Worm (Caenorhabditis elegans) whole organism, mixed stage, embryonic: ENCODE results near the gene dmsr-8.

Experiments used
- M03D4.4 ChIP-seq: sonication (generic microtip); optimal IDR thresholded peaks from 2 replicates; lab custom pipeline; 2017; ENCODE audit warnings: mild to moderate bottlenecking, missing genetic modification characterization, missing compliant biosample characterization
- bed-3 ChIP-seq: fragments of 200-800 bp; sonication (Bioruptor generic); optimal IDR thresholded peaks from 3 replicates; lab custom pipeline; 2018; ENCODE audit warnings: mild to moderate bottlenecking, missing genetic modification characterization, moderate library complexity, missing compliant biosample characterization
- blmp-1 ChIP-seq: fragments of 150-350 bp; optimal IDR thresholded peaks from 2 replicates; lab custom pipeline; 2014; ENCODE audit warnings: missing biosample characterization, missing genetic modification characterization
- ceh-39 ChIP-seq: fragments of 150-350 bp; optimal IDR thresholded peaks from 2 replicates; lab custom pipeline; 2014; ENCODE audit warnings: missing biosample characterization, missing genetic modification characterization
- ceh-43 ChIP-seq: fragments of 200-800 bp; sonication (Bioruptor generic); optimal IDR thresholded peaks from 2 replicates; lab custom pipeline; 2018; ENCODE audit warnings: mild to moderate bottlenecking, missing genetic modification characterization, moderate library complexity, missing compliant biosample characterization
- ceh-83 ChIP-seq: fragments of 200-800 bp; sonication (Bioruptor generic); optimal IDR thresholded peaks from 2 replicates; lab custom pipeline; 2018; ENCODE audit warnings: mild to moderate bottlenecking, missing genetic modification characterization, missing compliant biosample characterization
- ces-1 ChIP-seq: fragments of 150-350 bp; optimal IDR thresholded peaks from 2 replicates; lab custom pipeline; 2014; ENCODE audit warnings: missing biosample characterization, missing genetic modification reagents, missing genetic modification characterization
- drap-1 ChIP-seq: fragments of 200-800 bp; sonication (Bioruptor generic); optimal IDR thresholded peaks from 3 replicates; lab custom pipeline; 2018; ENCODE audit warnings: mild to moderate bottlenecking, missing genetic modification characterization, missing compliant biosample characterization
- elt-1 ChIP-seq: sonication (generic microtip); optimal IDR thresholded peaks from 2 replicates; lab custom pipeline; 2017; ENCODE audit warnings: missing genetic modification characterization, mild to moderate bottlenecking, missing compliant biosample characterization, antibody characterized with exemption, moderate library complexity, borderline replicate concordance; ENCODE audit not compliant: insufficient read depth
- elt-3 ChIP-seq: fragments of 150-350 bp; optimal IDR thresholded peaks from 2 replicates; lab custom pipeline; 2014; ENCODE audit warnings: missing biosample characterization, missing genetic modification characterization
- ham-2 ChIP-seq: fragments of 200-800 bp; sonication (Bioruptor generic); optimal IDR thresholded peaks from 2 replicates; lab custom pipeline; 2018; ENCODE audit warnings: mild to moderate bottlenecking, missing genetic modification characterization, missing compliant biosample characterization
- hlh-1 ChIP-seq: fragments of 150-350 bp; optimal IDR thresholded peaks from 2 replicates; lab custom pipeline; 2014; ENCODE audit warnings: missing biosample characterization, missing genetic modification reagents, missing genetic modification characterization
- lin-13 ChIP-seq: fragments of 150-350 bp; optimal IDR thresholded peaks from 2 replicates; lab custom pipeline; 2014; ENCODE audit warnings: missing biosample characterization, missing genetic modification characterization
- lin-32 ChIP-seq: fragments of 200-800 bp; sonication (Bioruptor generic); optimal IDR thresholded peaks from 2 replicates; lab custom pipeline; 2018; ENCODE audit warnings: mild to moderate bottlenecking, missing genetic modification characterization, missing compliant biosample characterization
- lsy-2 ChIP-seq: fragments of 150-350 bp; optimal IDR thresholded peaks from 2 replicates; lab custom pipeline; 2014; ENCODE audit warnings: missing biosample characterization, missing genetic modification characterization
- mab-5 ChIP-seq: fragments of 150-350 bp; optimal IDR thresholded peaks from 2 replicates; lab custom pipeline; 2014; ENCODE audit warnings: missing biosample characterization, missing genetic modification characterization
- mls-2 ChIP-seq: sonication (generic microtip); optimal IDR thresholded peaks from 2 replicates; lab custom pipeline; 2016; ENCODE audit warnings: mild to moderate bottlenecking, missing genetic modification characterization, moderate library complexity, missing compliant biosample characterization
- nhr-12 ChIP-seq: fragments of 150-350 bp; optimal IDR thresholded peaks from 2 replicates; lab custom pipeline; 2014; ENCODE audit warnings: missing biosample characterization, missing genetic modification characterization
- nhr-2 ChIP-seq: fragments of 150-350 bp; optimal IDR thresholded peaks from 2 replicates; lab custom pipeline; 2014; ENCODE audit warnings: missing biosample characterization, missing genetic modification characterization
- nhr-237 ChIP-seq: fragments of 150-350 bp; optimal IDR thresholded peaks from 2 replicates; lab custom pipeline; 2014; ENCODE audit warnings: missing biosample characterization, missing genetic modification characterization
- nhr-76 ChIP-seq: sonication (generic microtip); optimal IDR thresholded peaks from 2 replicates; lab custom pipeline; 2017; ENCODE audit warnings: missing biosample characterization, missing genetic modification characterization
- pha-4 ChIP-seq: fragments of 150-350 bp; optimal IDR thresholded peaks from 2 replicates; lab custom pipeline; 2018; ENCODE audit warnings: missing biosample characterization, missing genetic modification reagents, missing genetic modification characterization
- snpc-4 ChIP-seq: fragments of 150-350 bp; optimal IDR thresholded peaks from 2 replicates; lab custom pipeline; 2014; ENCODE audit warnings: missing biosample characterization, missing genetic modification characterization
- sptf-1 ChIP-seq: sonication (generic microtip); optimal IDR thresholded peaks from 2 replicates; lab custom pipeline; 2017; ENCODE audit warnings: mild to moderate bottlenecking, missing genetic modification characterization, moderate library complexity, missing compliant biosample characterization
- tbx-8 ChIP-seq: fragments of 200-800 bp; sonication (Bioruptor generic); optimal IDR thresholded peaks from 2 replicates; lab custom pipeline; 2018; ENCODE audit warnings: mild to moderate bottlenecking, missing genetic modification characterization, moderate library complexity, missing compliant biosample characterization
- unc-120 ChIP-seq: sonication (generic microtip); optimal IDR thresholded peaks from 2 replicates; lab custom pipeline; 2017; ENCODE audit warnings: missing genetic modification characterization, missing compliant biosample characterization; ENCODE audit not compliant: poor library complexity, severe bottlenecking
- unc-62 ChIP-seq: fragments of 150-350 bp; optimal IDR thresholded peaks from 2 replicates; lab custom pipeline; 2014; ENCODE audit warnings: missing biosample characterization, missing genetic modification reagents, missing genetic modification characterization
- zip-8 ChIP-seq: fragments of 150-350 bp; optimal IDR thresholded peaks from 2 replicates; lab custom pipeline; 2014; ENCODE audit warnings: missing biosample characterization, missing genetic modification characterization
- ztf-11 ChIP-seq: fragments of 150-350 bp; optimal IDR thresholded peaks from 2 replicates; lab custom pipeline; 2014; ENCODE audit warnings: missing biosample characterization, missing genetic modification characterization

Gene dmsr-8

DNA sequence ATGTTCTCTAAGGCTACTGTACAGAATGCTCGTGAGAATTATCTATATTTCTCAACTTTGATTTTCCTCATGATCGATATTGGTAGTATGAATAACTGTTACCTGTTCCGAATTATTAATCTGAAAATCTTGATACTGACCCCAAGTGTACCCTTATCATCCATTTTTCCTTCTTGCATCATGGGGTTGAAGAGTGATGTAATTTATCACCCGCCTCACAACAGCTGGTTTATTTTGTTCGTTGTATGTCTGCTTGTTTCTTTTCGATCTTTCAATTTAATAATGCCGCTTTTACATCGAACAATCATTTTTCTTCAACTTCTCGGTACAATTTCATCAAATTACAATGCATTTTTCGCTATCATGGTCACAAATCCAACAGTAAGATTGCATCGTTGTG, 5.3 kb downstream of the dmsr-8 start, which contains the start of gene C35A5.6:
TSS of gene C35A5.6 (plus strand) at position 283 of the 400 bp plus-strand sequence.
- no peak for TF ChIP-seq unc-120 (tag; lab: Kevin White, UChicago)
- no peak for TF ChIP-seq lin-13 (tag; lab: Kevin White, UChicago)
- no peak for TF ChIP-seq ztf-11 (tag; lab: Kevin White, UChicago)
- TF ChIP-seq mls-2 = no peak
- TF ChIP-seq snpc-4 = no peak
- TF ChIP-seq mab-5 (tag; lab: Kevin White, UChicago) = no peak
- no peak for TF ChIP-seq blmp-1 (tag; lab: Kevin White, UChicago)
- TF ChIP-seq ces-1 (GFP tag; lab: Kevin White, UChicago) = no peak
- TF ChIP-seq elt-1 (tag; lab: Kevin White, UChicago) = no peak
- no peak for TF ChIP-seq ceh-43 (GFP tag; lab: Kevin White, UChicago)
- no peak for TF ChIP-seq ceh-39 (tag; lab: Kevin White, UChicago)
- TF ChIP-seq lin-32 (GFP tag; lab: Kevin White, UChicago) = no peak
- TF ChIP-seq ceh-83 (GFP tag; lab: Kevin White, UChicago) = no peak
- TF ChIP-seq, all 35 proteins: peak for 0

DNA sequence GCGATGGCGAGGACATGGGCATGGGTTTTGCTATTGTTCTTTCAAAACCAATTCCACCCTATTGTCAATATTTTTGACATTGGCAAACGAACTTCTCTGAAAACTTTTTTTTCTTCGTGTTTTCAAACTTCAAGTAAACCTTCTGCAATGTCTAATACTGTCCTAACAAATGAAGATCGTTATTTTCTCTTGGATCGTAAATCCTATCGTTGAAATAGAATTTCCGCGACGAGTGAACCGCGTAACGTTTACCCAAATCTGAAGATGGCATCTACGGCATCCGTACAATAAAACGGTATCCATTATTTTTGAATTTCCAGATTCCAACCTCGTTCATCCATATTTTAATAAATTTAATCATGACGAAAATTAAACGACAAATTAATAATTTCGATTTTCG, 8.6 kb downstream of the dmsr-8 start, which contains the start of gene C35A5.5:
TSS of gene C35A5.5 (plus strand) at position 301 of the 400 bp plus-strand sequence.
- TF ChIP-seq lsy-2 (no peak), tbx-8 (no peak), nhr-2 (tag; lab: Kevin White, UChicago) (no peak), mls-2 (no peak), elt-3 (tag; lab: Kevin White, UChicago) (no peak), ham-2 (GFP tag; lab: Kevin White, UChicago) (no peak), unc-62 (no peak), pha-4 (tag; lab: Kevin White, UChicago) (no peak), unc-120 (tag; lab: Kevin White, UChicago) (no peak), bed-3 (GFP tag; lab: Kevin White, UChicago) (no peak), drap-1 (GFP tag; lab: Kevin White, UChicago) (no peak), zip-8 (tag; lab: Kevin White, UChicago) (no peak), nhr-237 (tag; lab: Kevin White, UChicago) (no peak), nhr-12 (tag; lab: Kevin White, UChicago) (no peak), ceh-43 (GFP tag; lab: Kevin White, UChicago) (no peak), blmp-1 (tag; lab: Kevin White, UChicago) (no peak), lin-32 (GFP tag; lab: Kevin White, UChicago) (no peak), M03D4.4 (tag; lab: Kevin White, UChicago) (no peak)

DNA sequence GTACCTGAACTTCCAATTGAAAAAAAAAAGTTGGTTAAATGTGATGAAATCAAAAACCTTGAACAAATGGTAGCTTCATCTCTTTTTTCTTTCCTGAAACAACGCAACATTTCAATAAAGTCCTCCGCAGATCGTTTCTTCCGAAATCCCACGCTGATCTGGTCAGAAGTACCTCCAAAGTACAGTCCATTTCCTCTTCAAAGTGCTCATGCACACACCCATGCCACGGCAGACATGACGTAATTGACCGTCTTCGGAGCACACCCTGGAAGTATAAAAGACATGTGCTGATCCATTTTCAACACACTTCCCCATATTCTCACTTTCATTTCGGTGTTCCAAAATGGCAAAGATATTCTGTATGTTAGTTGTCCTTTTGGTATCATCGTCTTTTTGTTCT, 10.3 kb downstream of the dmsr-8 start, which contains the start of gene C35A5.10:
TSS of gene C35A5.10 (plus strand) at position 301 of the 400 bp plus-strand sequence.
- TF ChIP-seq ceh-39 (tag; lab: Kevin White, UChicago) (no peak), mab-5 (tag; lab: Kevin White, UChicago) (no peak), elt-3 (tag; lab: Kevin White, UChicago) (no peak), elt-1 (tag; lab: Kevin White, UChicago) (no peak), blmp-1 (tag; lab: Kevin White, UChicago) (no peak), sptf-1 (tag; lab: Kevin White, UChicago) (no peak), pha-4 (tag; lab: Kevin White, UChicago) (no peak), hlh-1 (tag; lab: Kevin White, UChicago) (no peak), tbx-8 (no peak), drap-1 (GFP tag; lab: Kevin White, UChicago) (no peak), nhr-2 (tag; lab: Kevin White, UChicago) (no peak), ceh-43 (GFP tag; lab: Kevin White, UChicago) (no peak), nhr-76 (tag; lab: Kevin White, UChicago) (no peak), zip-8 (tag; lab: Kevin White, UChicago) (no peak), ces-1 (GFP tag; lab: Kevin White, UChicago) (no peak)

DNA sequence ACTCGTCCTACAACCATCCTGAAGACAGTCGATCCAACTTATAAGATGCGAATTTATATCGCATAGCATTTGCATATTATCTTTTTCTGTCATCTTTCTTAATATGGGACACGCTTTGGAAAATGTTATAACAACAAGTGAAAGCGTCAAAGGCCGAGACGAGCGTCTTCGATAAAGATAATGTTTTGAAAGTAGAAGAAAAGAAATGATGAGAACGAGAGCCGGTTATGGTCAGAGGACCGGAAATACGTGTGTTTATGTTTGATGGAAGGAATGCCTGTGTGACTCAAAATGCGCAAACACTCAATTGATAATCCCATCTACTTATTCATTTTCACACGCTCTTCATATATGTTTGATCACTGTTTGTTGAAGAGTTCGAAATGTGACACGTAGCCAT, 11.2 kb downstream of the dmsr-8 start, which contains the start of gene C35A5.11:
TSS of gene C35A5.11 (minus strand) at position 101 of the 400 bp plus-strand sequence.
- no peak for TF ChIP-seq ham-2 (GFP tag; lab: Kevin White, UChicago)
- no peak for TF ChIP-seq hlh-1 (tag; lab: Kevin White, UChicago)
- no peak for TF ChIP-seq ceh-39 (tag; lab: Kevin White, UChicago)
- TF ChIP-seq sptf-1 (tag; lab: Kevin White, UChicago) = no peak
- TF ChIP-seq unc-120 (tag; lab: Kevin White, UChicago) = no peak
- TF ChIP-seq M03D4.4 (tag; lab: Kevin White, UChicago) = no peak
- TF ChIP-seq pha-4 (tag; lab: Kevin White, UChicago) = no peak
- TF ChIP-seq, all 35 proteins: peak for 0
